Worm (Caenorhabditis elegans) whole organism, L1 larva: ENCODE data around the gene F07C6.4.

Experiments
- aha-1 ChIP-seq: fragments of 150-350 bp; optimal IDR thresholded peaks from 2 replicates; lab custom pipeline; 2014; ENCODE audit warnings: missing biosample characterization, missing genetic modification characterization
- elt-2 ChIP-seq: sonication (generic microtip); optimal IDR thresholded peaks from 2 replicates; lab custom pipeline; 2016; ENCODE audit warnings: missing genetic modification characterization, mild to moderate bottlenecking, inconsistent platforms, missing compliant biosample characterization, missing genetic modification reagents
- ets-5 ChIP-seq: fragments of 200-800 bp; sonication (Bioruptor generic); IDR thresholded peaks from 2 replicates; pipeline ENCODE4 v1.3.6; 2022; ENCODE audit warnings: missing genetic modification characterization, missing compliant biosample characterization
- fkh-10 ChIP-seq: sonication (generic microtip); optimal IDR thresholded peaks from 2 replicates; lab custom pipeline; 2017; ENCODE audit warnings: missing biosample characterization, missing genetic modification reagents, missing genetic modification characterization
- lir-3 ChIP-seq: sonication (generic microtip); optimal IDR thresholded peaks from 2 replicates; lab custom pipeline; 2016; ENCODE audit warnings: mild to moderate bottlenecking, missing genetic modification characterization, moderate library complexity, missing compliant biosample characterization; ENCODE audit not compliant: poor library complexity
- nhr-237 ChIP-seq: fragments of 150-350 bp; optimal IDR thresholded peaks from 2 replicates; lab custom pipeline; 2014; ENCODE audit warnings: missing biosample characterization, missing genetic modification characterization
- nhr-28 ChIP-seq: fragments of 150-350 bp; optimal IDR thresholded peaks from 2 replicates; lab custom pipeline; 2014; ENCODE audit warnings: missing biosample characterization, missing genetic modification characterization
- unc-62 ChIP-seq: fragments of 150-350 bp; optimal IDR thresholded peaks from 2 replicates; lab custom pipeline; 2014; ENCODE audit warnings: missing biosample characterization, missing genetic modification reagents, missing genetic modification characterization

DNA sequence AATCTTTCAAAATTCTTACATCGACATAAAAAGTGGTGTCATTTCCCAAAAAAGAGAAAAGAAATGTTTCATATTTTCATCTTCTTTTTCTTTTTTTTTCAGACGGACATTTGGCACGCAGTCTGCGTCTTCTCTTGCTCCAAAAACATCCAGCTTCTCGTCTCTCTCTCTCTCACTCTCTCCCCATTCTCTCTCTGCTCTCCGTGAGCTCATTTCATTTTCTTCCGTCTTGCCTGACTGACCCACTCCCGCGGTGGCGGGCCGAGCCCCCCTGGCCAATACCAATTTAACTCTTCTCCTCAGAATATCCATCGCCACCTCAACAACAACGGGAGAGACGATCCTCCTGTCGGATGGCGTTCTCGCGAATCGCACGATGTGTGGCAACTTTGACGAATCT, 39.9 kb downstream of the F07C6.4 start, which contains the start of gene txt-19:
- TF ChIP-seq elt-2 (tag; lab: Kevin White, UChicago) (no peak), unc-62 (GFP tag; lab: Kevin White, UChicago) (no peak), nhr-28 (no peak), nhr-237 (tag; lab: Kevin White, UChicago) (no peak), ets-5 (GFP tag; lab: Robert Waterston, UW) (no peak), fkh-10 (GFP tag; lab: Kevin White, UChicago) (no peak), aha-1 (tag; lab: Kevin White, UChicago) (no peak), lir-3 (tag; lab: Kevin White, UChicago) (no peak)
